Worm (Caenorhabditis elegans) whole organism, midembryonic: ENCODE data around the gene K02E2.7.
"Not testable (repeated sequence)": the region's sequence is repeated elsewhere in the genome, so short reads cannot be mapped to it uniquely, and the experiment has no call there.

Experiments
- T22C8.4 ChIP-seq: fragments of 200-800 bp; sonication (Bioruptor generic); IDR thresholded peaks from 2 replicates; pipeline ENCODE4 v1.3.6; 2022; ENCODE audit warnings: missing genetic modification characterization, missing compliant biosample characterization
- cog-1 ChIP-seq: sonication (generic microtip); optimal IDR thresholded peaks from 2 replicates; lab custom pipeline; 2016; ENCODE audit warnings: missing genetic modification characterization, missing compliant biosample characterization
- flt-1 ChIP-seq: fragments of 200-800 bp; sonication (Bioruptor generic); IDR thresholded peaks from 2 replicates; pipeline ENCODE4 v1.3.6; 2022; ENCODE audit warnings: missing genetic modification characterization, missing compliant biosample characterization
- klf-2 ChIP-seq: fragments of 200-800 bp; sonication (Bioruptor generic); conservative IDR thresholded peaks from 2 replicates; pipeline ENCODE4 v1.3.6; 2022; ENCODE audit warnings: missing genetic modification reagents, missing genetic modification characterization, missing compliant biosample characterization
- med-1 ChIP-seq: sonication (generic microtip); optimal IDR thresholded peaks from 2 replicates; lab custom pipeline; 2017; ENCODE audit warnings: missing genetic modification characterization, mild to moderate bottlenecking, missing compliant biosample characterization, antibody characterized with exemption, missing genetic modification reagents; ENCODE audit not compliant: insufficient read depth
- ref-1 ChIP-seq: fragments of 200-800 bp; sonication (Bioruptor generic); conservative IDR thresholded peaks from 2 replicates; pipeline ENCODE4 v1.3.6; 2022; ENCODE audit warnings: missing genetic modification reagents, missing genetic modification characterization, missing compliant biosample characterization
- tab-1 ChIP-seq: fragments of 200-800 bp; sonication (Bioruptor generic); IDR thresholded peaks from 2 replicates; pipeline ENCODE4 v1.3.6; 2022; ENCODE audit warnings: missing genetic modification characterization, missing compliant biosample characterization
- ztf-23 ChIP-seq: fragments of 200-800 bp; sonication (Bioruptor generic); IDR thresholded peaks from 2 replicates; pipeline ENCODE4 v1.3.6; 2022; ENCODE audit warnings: missing genetic modification reagents, missing genetic modification characterization, missing compliant biosample characterization
- ztf-29 ChIP-seq: fragments of 200-800 bp; sonication (Bioruptor generic); IDR thresholded peaks from 2 replicates; pipeline ENCODE4 v1.3.6; 2022; ENCODE audit warnings: missing genetic modification reagents, missing genetic modification characterization, missing compliant biosample characterization

K02E2.7 gene

DNA sequence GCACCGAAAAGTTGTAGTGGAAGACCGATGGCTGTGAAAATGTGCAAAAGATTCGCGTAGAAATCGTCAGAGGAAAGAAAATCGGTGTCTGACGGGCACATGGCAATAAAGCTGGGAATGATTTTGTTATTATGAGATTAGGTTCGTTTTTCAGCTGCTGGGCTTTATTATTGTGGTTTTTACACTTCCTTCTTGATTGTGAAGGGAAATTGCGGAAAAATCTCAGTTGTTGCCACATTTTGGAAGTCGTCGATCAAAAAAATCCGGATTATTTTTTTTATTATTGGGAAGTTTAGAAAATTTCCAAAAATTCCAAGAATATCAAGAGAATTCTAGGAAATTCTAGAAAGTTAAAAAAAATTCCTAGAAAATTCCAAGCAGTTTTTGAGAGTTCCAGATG, 17.7 kb downstream of the K02E2.7 start, which contains the start of gene srh-177:
Gene srh-177, minus strand, starts transcription at position 101 of the 400 bp plus-strand sequence.
- TF ChIP-seq ztf-29, tab-1, T22C8.4 (GFP tag; lab: Robert Waterston, UW): not testable (repeated sequence)

DNA sequence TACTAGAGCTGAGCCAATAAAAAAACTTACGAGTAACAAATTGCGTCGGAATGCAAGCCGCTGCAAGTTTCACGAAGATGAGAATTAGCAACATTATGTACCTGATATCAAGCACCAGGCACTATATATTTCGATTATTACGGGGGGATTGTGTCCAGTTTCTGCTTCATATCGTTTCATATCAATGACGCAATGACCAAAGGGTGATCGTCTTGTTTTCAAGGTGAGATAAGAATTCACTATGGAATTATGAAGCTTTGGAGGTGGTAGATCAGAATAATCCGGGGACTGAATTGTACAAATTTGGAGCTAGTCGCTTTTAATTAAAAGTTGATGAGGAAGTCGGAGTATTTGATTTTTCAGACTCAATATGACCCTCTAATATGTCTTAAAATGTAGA, 20.0 kb downstream of the K02E2.7 start, which contains the start of gene K02E2.8:
Gene K02E2.8, minus strand, starts transcription at position 101 of the 400 bp plus-strand sequence.
- TF ChIP-seq ref-1 (no peak), cog-1 (tag; lab: Kevin White, UChicago) (no peak), T22C8.4 (GFP tag; lab: Robert Waterston, UW) (no peak), ztf-23 (GFP tag; lab: Robert Waterston, UW) (no peak), ztf-29 (GFP tag; lab: Robert Waterston, UW) (no peak), tab-1 (GFP tag; lab: Robert Waterston, UW) (no peak), med-1 (no peak), klf-2 (GFP tag; lab: Robert Waterston, UW) (no peak), flt-1 (GFP tag; lab: Robert Waterston, UW) (no peak)

DNA sequence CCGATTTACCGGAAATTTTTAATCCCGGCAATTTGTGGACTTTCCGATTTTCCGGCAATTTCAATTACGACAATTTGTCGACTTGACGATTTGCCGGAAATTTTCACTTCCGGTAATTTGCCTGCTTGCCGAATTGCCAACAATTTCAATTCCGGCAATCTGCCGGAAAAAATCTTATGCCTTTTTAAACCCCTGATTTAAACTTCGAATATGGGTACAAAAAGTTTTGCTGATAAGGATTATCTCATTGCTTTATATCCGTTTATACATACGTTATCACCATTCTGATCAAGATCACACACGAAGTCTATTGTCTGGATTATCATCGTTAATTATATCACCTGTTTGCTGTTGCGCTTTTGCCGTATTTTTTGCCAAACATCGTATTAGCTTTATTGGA, 30.4 kb downstream of the K02E2.7 start, which contains the start of gene grd-11:
Gene grd-11, plus strand, starts transcription at position 301 of the 400 bp plus-strand sequence.
- TF ChIP-seq tab-1 (GFP tag; lab: Robert Waterston, UW), result no peak
- no peak for TF ChIP-seq cog-1 (tag; lab: Kevin White, UChicago)

DNA sequence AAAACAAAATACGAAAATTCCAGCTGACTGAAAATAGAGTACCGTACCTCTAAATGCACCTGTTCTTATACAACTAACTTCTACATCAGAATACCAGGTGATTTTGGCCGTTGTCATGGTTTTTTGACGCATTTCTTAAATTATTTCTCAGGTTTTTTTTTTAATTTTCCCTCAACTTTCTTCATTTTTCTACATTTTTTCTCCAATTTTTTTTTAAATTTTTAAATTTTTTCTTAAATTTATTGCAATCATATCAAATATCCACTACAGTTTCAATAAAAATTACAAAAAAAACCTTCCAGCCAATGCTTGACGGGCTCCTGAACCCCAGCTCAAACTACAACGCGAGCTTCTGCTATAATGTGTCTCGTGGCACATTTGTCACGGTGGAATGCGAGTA, 35.6 kb downstream of the K02E2.7 start, which contains the start of gene K02E2.1:
Gene K02E2.1, plus strand, starts transcription at position 301 of the 400 bp plus-strand sequence.
- no peak for TF ChIP-seq ztf-23 (GFP tag; lab: Robert Waterston, UW)
- no peak for TF ChIP-seq ref-1
- TF ChIP-seq T22C8.4 (GFP tag; lab: Robert Waterston, UW), result no peak
- no peak for TF ChIP-seq med-1
- no peak for TF ChIP-seq tab-1 (GFP tag; lab: Robert Waterston, UW)
- TF ChIP-seq cog-1 (tag; lab: Kevin White, UChicago), result no peak
- no peak for TF ChIP-seq klf-2 (GFP tag; lab: Robert Waterston, UW)
- TF ChIP-seq flt-1 (GFP tag; lab: Robert Waterston, UW), result no peak
- TF ChIP-seq ztf-29 (GFP tag; lab: Robert Waterston, UW), result no peak

DNA sequence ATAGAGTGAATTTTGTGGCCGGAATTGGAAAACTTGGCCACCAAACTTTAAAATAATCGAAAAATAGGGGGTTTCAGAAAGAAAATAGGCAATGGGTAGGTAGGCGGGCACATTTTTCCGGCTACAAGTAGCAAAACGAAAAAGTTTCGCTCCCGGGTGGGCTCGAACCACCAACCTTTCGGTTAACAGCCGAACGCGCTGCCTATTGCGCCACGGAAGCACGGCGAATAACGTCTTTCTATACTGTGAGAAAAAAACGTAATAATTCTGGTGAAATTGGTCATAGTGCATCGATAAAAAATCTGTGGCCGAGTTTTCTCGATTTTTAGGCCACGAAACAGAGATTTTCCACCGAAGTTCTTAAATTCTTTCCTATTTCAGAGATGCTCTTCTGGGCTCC, 36.5 kb downstream of the K02E2.7 start:
- TF ChIP-seq ztf-23 (GFP tag; lab: Robert Waterston, UW) (no peak), flt-1 (GFP tag; lab: Robert Waterston, UW) (no peak), med-1 (no peak), cog-1 (tag; lab: Kevin White, UChicago) (no peak), tab-1 (GFP tag; lab: Robert Waterston, UW) (no peak)

DNA sequence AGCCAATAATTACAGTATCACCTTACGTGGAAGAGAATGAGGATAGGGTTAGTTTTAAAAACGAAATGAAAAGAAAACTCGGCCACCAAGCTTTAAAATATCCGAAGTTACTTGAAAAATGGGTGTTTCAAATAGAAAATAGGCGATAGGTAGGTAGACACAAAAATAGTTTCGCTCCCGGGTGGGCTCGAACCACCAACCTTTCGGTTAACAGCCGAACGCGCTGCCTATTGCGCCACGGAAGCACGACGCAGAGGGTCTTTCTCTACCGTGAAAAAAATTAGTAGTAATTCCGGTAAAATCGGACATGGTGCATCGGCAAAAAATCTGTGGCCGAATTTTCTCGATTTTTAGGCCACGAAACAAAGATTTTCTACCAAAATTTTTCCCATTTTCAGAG, 39.2 kb downstream of the K02E2.7 start:
- no peak for TF ChIP-seq ztf-29 (GFP tag; lab: Robert Waterston, UW)
- TF ChIP-seq ztf-23 (GFP tag; lab: Robert Waterston, UW), result no peak
- TF ChIP-seq klf-2 (GFP tag; lab: Robert Waterston, UW), result no peak
- TF ChIP-seq flt-1 (GFP tag; lab: Robert Waterston, UW), result no peak
- no peak for TF ChIP-seq ref-1
- no peak for TF ChIP-seq tab-1 (GFP tag; lab: Robert Waterston, UW)
- no peak for TF ChIP-seq cog-1 (tag; lab: Kevin White, UChicago)
- TF ChIP-seq T22C8.4 (GFP tag; lab: Robert Waterston, UW), result no peak
- no peak for TF ChIP-seq med-1

DNA sequence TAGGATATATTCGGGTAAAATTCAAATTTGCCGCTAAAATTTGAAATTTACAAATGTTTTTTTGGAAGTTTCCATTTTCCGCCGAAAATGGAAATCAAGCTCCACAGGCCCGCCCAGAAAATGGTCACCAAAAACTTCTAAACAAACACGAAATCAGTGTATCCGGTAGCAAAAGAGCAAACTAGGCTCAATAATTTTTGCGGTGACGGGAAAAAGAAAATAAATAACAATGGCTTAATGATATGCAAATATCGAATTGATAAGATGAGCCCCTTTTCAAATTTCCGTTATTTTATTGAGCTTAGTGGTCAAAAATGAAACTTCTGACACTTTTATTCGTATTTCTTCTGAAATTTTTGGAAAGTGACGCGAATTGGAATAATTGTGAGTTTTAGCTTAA, 42.0 kb downstream of the K02E2.7 start, which contains the start of gene Y38H6A.3:
Gene Y38H6A.3, plus strand, starts transcription at position 301 of the 400 bp plus-strand sequence.
- TF ChIP-seq flt-1 (GFP tag; lab: Robert Waterston, UW) (no peak), ref-1 (no peak)

DNA sequence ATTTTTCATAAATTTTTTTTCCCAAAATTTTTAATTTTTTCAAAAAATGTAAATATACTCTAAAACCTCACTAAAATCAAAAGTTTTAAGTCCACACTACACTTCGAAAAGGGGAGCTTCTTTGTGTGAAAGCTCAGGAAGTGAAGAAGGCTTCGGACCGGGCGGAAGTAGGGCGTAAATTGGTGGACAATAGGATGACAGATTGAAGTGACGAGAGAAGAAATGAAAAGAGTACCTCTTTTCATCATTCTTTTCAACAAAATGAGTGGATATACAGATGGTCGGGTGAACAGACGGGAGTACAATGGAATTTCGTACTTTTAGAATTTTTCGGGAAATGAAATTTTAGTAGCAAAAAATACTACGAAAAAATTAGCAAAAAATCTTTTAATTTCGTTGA, 48.0 kb downstream of the K02E2.7 start:
- TF ChIP-seq med-1 (no peak), ref-1 (no peak), cog-1 (tag; lab: Kevin White, UChicago) (no peak), flt-1 (GFP tag; lab: Robert Waterston, UW) (no peak), tab-1 (GFP tag; lab: Robert Waterston, UW) (no peak), ztf-23 (GFP tag; lab: Robert Waterston, UW) (no peak), ztf-29 (GFP tag; lab: Robert Waterston, UW) (no peak), T22C8.4 (GFP tag; lab: Robert Waterston, UW) (no peak), klf-2 (GFP tag; lab: Robert Waterston, UW) (no peak)

DNA sequence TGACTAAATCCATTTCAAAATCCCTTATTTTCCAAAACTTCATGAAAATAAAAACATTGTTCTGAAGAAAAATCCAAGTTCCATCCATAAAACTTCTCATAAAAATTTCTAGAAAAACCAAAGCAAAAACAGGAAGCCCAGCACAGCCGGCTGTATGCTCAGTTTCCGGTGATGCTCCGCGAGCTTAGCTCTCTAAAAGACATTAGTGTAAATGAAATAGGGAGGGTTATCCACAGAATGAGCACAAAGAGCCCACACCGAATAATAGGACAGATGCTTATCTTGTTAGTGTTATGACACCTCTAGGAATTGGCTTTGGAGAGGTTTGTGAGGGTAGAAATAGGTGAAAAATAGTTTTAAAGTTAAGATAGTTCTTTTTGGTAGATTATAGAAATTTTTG, 48.8 kb downstream of the K02E2.7 start:
- TF ChIP-seq tab-1 (GFP tag; lab: Robert Waterston, UW) (no peak), T22C8.4 (GFP tag; lab: Robert Waterston, UW) (no peak), med-1 (no peak), ztf-23 (GFP tag; lab: Robert Waterston, UW) (no peak), flt-1 (GFP tag; lab: Robert Waterston, UW) (no peak), cog-1 (tag; lab: Kevin White, UChicago) (no peak), ref-1 (no peak), klf-2 (GFP tag; lab: Robert Waterston, UW) (no peak), ztf-29 (GFP tag; lab: Robert Waterston, UW) (no peak)

DNA sequence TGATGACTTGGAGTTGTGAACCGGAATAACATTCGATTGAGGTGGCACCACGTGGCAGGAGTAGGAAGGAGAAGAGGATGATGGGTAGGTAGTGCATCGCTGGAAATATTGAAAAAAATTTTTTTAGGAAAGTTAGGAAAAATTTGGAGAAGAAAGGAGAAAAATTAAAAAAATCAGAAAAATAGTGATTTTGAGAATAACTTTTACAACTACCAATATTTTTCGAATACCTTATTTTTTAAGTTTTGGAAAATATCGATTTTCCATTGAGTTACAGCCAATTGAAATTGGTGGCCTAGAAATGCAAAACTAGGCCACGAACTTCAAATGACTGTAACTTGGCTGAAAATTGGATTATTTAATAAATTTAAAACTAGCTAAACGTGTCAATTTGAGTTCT, 51.6 kb downstream of the K02E2.7 start, which contains the start of gene Y38H6A.5:
Gene Y38H6A.5, minus strand, starts transcription at position 101 of the 400 bp plus-strand sequence.
- no peak for TF ChIP-seq T22C8.4 (GFP tag; lab: Robert Waterston, UW)
- TF ChIP-seq tab-1 (GFP tag; lab: Robert Waterston, UW), result no peak
- no peak for TF ChIP-seq ref-1
